Fruit fly (Drosophila melanogaster) whole organism, embryonic: ENCODE results near the gene Gr97a.

Source experiments
- Blimp-1 ChIP-seq: fragments of 200-800 bp; sonication (Bioruptor generic); optimal IDR thresholded peaks from 3 replicates; lab custom pipeline; 2018; ENCODE audit warnings: missing biosample characterization, missing genetic modification characterization, mild to moderate bottlenecking, moderate library complexity, missing genetic modification reagents
- CG10147 ChIP-seq: fragments of 200-800 bp; sonication (Bioruptor generic); optimal IDR thresholded peaks from 2 replicates; lab custom pipeline; 2019; ENCODE audit warnings: missing biosample characterization, mild to moderate bottlenecking, missing genetic modification characterization, moderate library complexity
- CG10267 ChIP-seq: fragments of 200-800 bp; sonication (Bioruptor generic); optimal IDR thresholded peaks from 2 replicates; lab custom pipeline; 2018; ENCODE audit warnings: missing biosample characterization, mild to moderate bottlenecking, missing genetic modification characterization, moderate library complexity
- CG10543 ChIP-seq: fragments of 200-800 bp; sonication (Bioruptor generic); optimal IDR thresholded peaks from 3 replicates; lab custom pipeline; 2017; ENCODE audit warnings: missing biosample characterization, mild to moderate bottlenecking, missing genetic modification characterization, moderate library complexity
- CG11093 ChIP-seq: fragments of 200-800 bp; sonication (Bioruptor generic); IDR thresholded peaks from 3 replicates; pipeline ENCODE4 v1.3.6; 2022; ENCODE audit warnings: missing biosample characterization, missing genetic modification characterization
- CG12104 ChIP-seq: fragments of 200-800 bp; sonication (Bioruptor generic); optimal IDR thresholded peaks from 3 replicates; lab custom pipeline; 2016; ENCODE audit warnings: missing biosample characterization, missing genetic modification characterization
- CG12391 ChIP-seq: fragments of 200-800 bp; sonication (Bioruptor generic); optimal IDR thresholded peaks from 3 replicates; lab custom pipeline; 2018; ENCODE audit warnings: missing biosample characterization, mild to moderate bottlenecking, missing genetic modification characterization, moderate library complexity
- CG13287 ChIP-seq: fragments of 200-800 bp; sonication (Bioruptor generic); IDR thresholded peaks from 2 replicates; pipeline ENCODE4 v1.3.6; 2022; ENCODE audit warnings: missing biosample characterization, missing genetic modification characterization; ENCODE audit not compliant: partially characterized antibody
- CG17829 ChIP-seq: fragments of 200-800 bp; optimal IDR thresholded peaks from 2 replicates; lab custom pipeline; 2019; ENCODE audit warnings: missing biosample characterization, mild to moderate bottlenecking, missing genetic modification characterization, moderate library complexity
- CG18599 ChIP-seq: fragments of 200-800 bp; sonication (Bioruptor generic); optimal IDR thresholded peaks from 3 replicates; lab custom pipeline; 2017; ENCODE audit warnings: missing biosample characterization, missing genetic modification characterization, mild to moderate bottlenecking, moderate library complexity, missing genetic modification reagents
- CG2120 ChIP-seq: fragments of 200-800 bp; sonication (Bioruptor generic); optimal IDR thresholded peaks from 3 replicates; lab custom pipeline; 2016; ENCODE audit warnings: missing biosample characterization, missing genetic modification characterization
- CG2712 ChIP-seq: fragments of 200-800 bp; optimal IDR thresholded peaks from 3 replicates; lab custom pipeline; 2019; ENCODE audit warnings: missing biosample characterization, mild to moderate bottlenecking, missing genetic modification characterization, moderate library complexity
- CG2875 ChIP-seq: fragments of 200-800 bp; sonication (Bioruptor generic); optimal IDR thresholded peaks from 2 replicates; lab custom pipeline; 2017; ENCODE audit warnings: missing biosample characterization, mild to moderate bottlenecking, missing genetic modification characterization, missing genetic modification reagents
- CG33213 ChIP-seq: fragments of 200-800 bp; sonication (Bioruptor generic); optimal IDR thresholded peaks from 3 replicates; lab custom pipeline; 2016; ENCODE audit warnings: missing biosample characterization, missing genetic modification characterization
- CG4360 ChIP-seq: fragments of 200-800 bp; sonication (Bioruptor generic); IDR thresholded peaks from 2 replicates; pipeline ENCODE4 v1.3.6; 2022; ENCODE audit warnings: missing biosample characterization, missing genetic modification characterization
- CG4707 ChIP-seq: fragments of 200-800 bp; sonication (Bioruptor generic); optimal IDR thresholded peaks from 2 replicates; lab custom pipeline; 2018; ENCODE audit warnings: missing biosample characterization, mild to moderate bottlenecking, missing genetic modification characterization, moderate library complexity
- CG6854 ChIP-seq: fragments of 200-800 bp; sonication (Bioruptor generic); optimal IDR thresholded peaks from 3 replicates; lab custom pipeline; 2017; ENCODE audit warnings: missing biosample characterization, mild to moderate bottlenecking, missing genetic modification characterization
- CG7372 ChIP-seq: fragments of 200-800 bp; sonication (Bioruptor generic); IDR thresholded peaks from 2 replicates; pipeline ENCODE4 v1.3.6; 2022; ENCODE audit warnings: missing biosample characterization, missing genetic modification characterization
- CG8281 ChIP-seq: fragments of 200-800 bp; sonication (Bioruptor generic); optimal IDR thresholded peaks from 2 replicates; lab custom pipeline; 2018; ENCODE audit warnings: missing biosample characterization, mild to moderate bottlenecking, missing genetic modification characterization, moderate library complexity
- CG9817 ChIP-seq: fragments of 200-800 bp; sonication (Bioruptor generic); optimal IDR thresholded peaks from 2 replicates; lab custom pipeline; 2018; ENCODE audit warnings: missing biosample characterization, mild to moderate bottlenecking, missing genetic modification characterization, moderate library complexity
- Chrac-16 ChIP-seq: fragments of 200-800 bp; sonication (Bioruptor generic); optimal IDR thresholded peaks from 3 replicates; lab custom pipeline; 2016; ENCODE audit warnings: missing biosample characterization, missing genetic modification characterization
- Dip2 ChIP-seq: fragments of 200-800 bp; sonication (Bioruptor generic); IDR thresholded peaks from 2 replicates; pipeline ENCODE4 v1.3.6; 2022; ENCODE audit warnings: missing biosample characterization, missing genetic modification characterization
- Dref ChIP-seq: fragments of 200-800 bp; sonication (Bioruptor generic); IDR thresholded peaks from 2 replicates; pipeline ENCODE4 v1.3.6; 2022; ENCODE audit warnings: missing biosample characterization, missing genetic modification characterization
- E2f1 ChIP-seq: fragments of 200-800 bp; sonication (Bioruptor generic); IDR thresholded peaks from 2 replicates; pipeline ENCODE4 v1.3.6; 2022; ENCODE audit warnings: missing biosample characterization, missing genetic modification characterization
- E2f2 ChIP-seq: fragments of 200-800 bp; sonication (Bioruptor generic); IDR thresholded peaks from 2 replicates; pipeline ENCODE4 v1.3.6; 2022; ENCODE audit warnings: missing biosample characterization, missing genetic modification characterization
- Eip74EF ChIP-seq, 2 experiments: fragments of 200-800 bp in 1 of 2; fragments of >200 bp in 1 of 2; sonication (Bioruptor generic) in 1 of 2; optimal IDR thresholded peaks; 2 replicates each; lab custom pipeline; 2017 to 2019; ENCODE audit warnings: missing biosample characterization in 2 of 2, missing genetic modification characterization in 2 of 2, mild to moderate bottlenecking in 1 of 2, moderate library complexity in 1 of 2
- Fer3 ChIP-seq: fragments of 200-800 bp; sonication (Bioruptor generic); optimal IDR thresholded peaks from 2 replicates; lab custom pipeline; 2018; ENCODE audit warnings: missing biosample characterization, mild to moderate bottlenecking, missing genetic modification characterization, moderate library complexity
- Gug ChIP-seq: fragments of 200-800 bp; sonication (Bioruptor generic); IDR thresholded peaks from 4 replicates; pipeline ENCODE4 v1.3.6; 2022; ENCODE audit warnings: missing biosample characterization, missing genetic modification characterization
- HHEX ChIP-seq: fragments of 200-800 bp; sonication (Bioruptor generic); optimal IDR thresholded peaks from 3 replicates; lab custom pipeline; 2017; ENCODE audit warnings: missing biosample characterization, mild to moderate bottlenecking, missing genetic modification characterization, missing genetic modification reagents
- Kr ChIP-seq: fragments of 200-800 bp; sonication (Bioruptor generic); optimal IDR thresholded peaks from 2 replicates; lab custom pipeline; 2017; ENCODE audit warnings: missing biosample characterization, mild to moderate bottlenecking, missing genetic modification characterization
- Max ChIP-seq: fragments of 200-800 bp; sonication (Bioruptor generic); optimal IDR thresholded peaks from 2 replicates; lab custom pipeline; 2016; ENCODE audit warnings: missing biosample characterization, mild to moderate bottlenecking, missing genetic modification characterization
- Scr ChIP-seq: fragments of 200-800 bp; sonication (Bioruptor generic); IDR thresholded peaks from 2 replicates; pipeline ENCODE4 v1.3.6; 2022; ENCODE audit warnings: missing biosample characterization, missing genetic modification characterization; ENCODE audit not compliant: partially characterized antibody
- Sin3A ChIP-seq: fragments of >200 bp; optimal IDR thresholded peaks from 2 replicates; lab custom pipeline; 2018
- Spps ChIP-seq: fragments of 200-800 bp; sonication (Bioruptor generic); optimal IDR thresholded peaks from 2 replicates; lab custom pipeline; 2018; ENCODE audit warnings: missing biosample characterization, mild to moderate bottlenecking, missing genetic modification characterization
- Sry-β ChIP-seq: fragments of 200-800 bp; sonication (Bioruptor generic); optimal IDR thresholded peaks from 2 replicates; lab custom pipeline; 2018; ENCODE audit warnings: missing biosample characterization, mild to moderate bottlenecking, missing genetic modification characterization, moderate library complexity
- Taf1 ChIP-seq: fragments of 200-800 bp; sonication (Bioruptor generic); IDR thresholded peaks from 2 replicates; pipeline ENCODE4 v1.3.6; 2022; ENCODE audit warnings: missing biosample characterization, missing genetic modification characterization
- Xrp1 ChIP-seq: fragments of 200-800 bp; sonication (Bioruptor generic); IDR thresholded peaks from 2 replicates; pipeline ENCODE4 v1.3.6; 2022; ENCODE audit warnings: missing biosample characterization, missing genetic modification characterization
- ato ChIP-seq: fragments of 200-800 bp; sonication (Bioruptor generic); IDR thresholded peaks from 2 replicates; pipeline ENCODE4 v1.3.6; 2022; ENCODE audit warnings: missing biosample characterization, missing genetic modification characterization; ENCODE audit not compliant: partially characterized antibody
- bigmax ChIP-seq: fragments of 200-800 bp; sonication (Bioruptor generic); optimal IDR thresholded peaks from 2 replicates; lab custom pipeline; 2018; ENCODE audit warnings: missing biosample characterization, mild to moderate bottlenecking, missing genetic modification characterization
- crc ChIP-seq: fragments of 200-800 bp; sonication (Bioruptor generic); optimal IDR thresholded peaks from 2 replicates; lab custom pipeline; 2016; ENCODE audit warnings: missing biosample characterization, missing genetic modification characterization
- fd96Cb ChIP-seq: fragments of 200-800 bp; sonication (Bioruptor generic); optimal IDR thresholded peaks from 2 replicates; lab custom pipeline; 2018; ENCODE audit warnings: missing biosample characterization, mild to moderate bottlenecking, missing genetic modification characterization, moderate library complexity
- knrl ChIP-seq: fragments of 200-800 bp; sonication (Bioruptor generic); IDR thresholded peaks from 3 replicates; pipeline ENCODE4 v1.3.6; 2022; ENCODE audit warnings: missing biosample characterization, missing genetic modification characterization; ENCODE audit not compliant: partially characterized antibody
- phol ChIP-seq: fragments of 200-800 bp; sonication (Bioruptor generic); optimal IDR thresholded peaks from 3 replicates; lab custom pipeline; 2018; ENCODE audit warnings: missing biosample characterization, mild to moderate bottlenecking, missing genetic modification characterization, moderate library complexity
- pnt ChIP-seq: fragments of 200-800 bp; sonication (Bioruptor generic); optimal IDR thresholded peaks from 3 replicates; lab custom pipeline; 2016; ENCODE audit warnings: missing biosample characterization, missing genetic modification characterization
- ranshi ChIP-seq: fragments of 200-800 bp; sonication (Bioruptor generic); IDR thresholded peaks from 2 replicates; pipeline ENCODE4 v1.3.6; 2022; ENCODE audit warnings: missing biosample characterization, missing genetic modification characterization
- sens ChIP-seq: fragments of 200-800 bp; sonication (Bioruptor generic); peaks from one replicate; lab custom pipeline; 2016; ENCODE audit warnings: missing biosample characterization, missing genetic modification characterization
- tio ChIP-seq: fragments of 200-800 bp; sonication (Bioruptor generic); optimal IDR thresholded peaks from 2 replicates; lab custom pipeline; 2017; ENCODE audit warnings: missing biosample characterization, missing genetic modification characterization, inconsistent platforms
- trh ChIP-seq: fragments of 200-800 bp; sonication (Bioruptor generic); optimal IDR thresholded peaks from 2 replicates; lab custom pipeline; 2016; ENCODE audit warnings: missing biosample characterization, missing genetic modification characterization
- wek ChIP-seq: fragments of 200-800 bp; sonication (Bioruptor generic); optimal IDR thresholded peaks from 3 replicates; lab custom pipeline; 2018; ENCODE audit warnings: missing biosample characterization, mild to moderate bottlenecking, missing genetic modification characterization, moderate library complexity
- zen2 ChIP-seq: fragments of 200-800 bp; sonication (Bioruptor generic); IDR thresholded peaks from 3 replicates; pipeline ENCODE4 v1.3.6; 2022; ENCODE audit warnings: missing biosample characterization, missing genetic modification characterization; ENCODE audit not compliant: partially characterized antibody

Gr97a gene

DNA sequence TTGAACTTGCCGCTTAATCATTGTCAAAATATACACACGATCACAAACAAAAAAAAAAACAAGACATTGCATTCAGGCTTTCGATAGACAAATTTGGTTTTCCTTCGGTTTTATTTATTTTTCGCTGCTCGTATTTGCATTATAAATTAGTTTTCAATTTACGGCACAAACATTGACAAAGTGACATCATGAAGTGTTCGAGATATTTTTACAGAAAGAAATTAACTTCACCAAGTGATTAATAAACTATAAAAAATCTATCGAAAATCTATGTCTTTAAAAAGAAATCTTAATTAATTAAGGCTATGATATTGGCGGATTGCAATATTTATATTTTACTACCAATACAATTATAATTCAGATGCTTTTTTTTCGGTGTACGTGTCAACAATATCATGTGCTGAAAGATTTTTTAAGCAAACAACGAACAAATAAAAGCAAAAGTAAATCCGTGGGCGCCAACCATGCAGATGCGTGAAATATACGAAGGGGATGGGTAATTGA lies 42.4 kb downstream of the Gr97a start (continued):
- peak; percentile 70 for TF ChIP-seq CG2875 (GFP tag; lab: Kevin White, UChicago)
- no peak for TF ChIP-seq trh (GFP tag; lab: Kevin White, UChicago)
- TF ChIP-seq CG10543 (GFP tag; lab: Kevin White, UChicago) = peak; percentile 38
- TF ChIP-seq sens (GFP tag; lab: Kevin White, UChicago) = peak; percentile 85
- no peak for TF ChIP-seq Dref (GFP tag; lab: Robert Waterston, UW)
- peak; percentile 8; the same call in 1 of the 2 replicates for TF ChIP-seq E2f2 (GFP tag; lab: Robert Waterston, UW)
- TF ChIP-seq Chrac-16 = no peak
- TF ChIP-seq pnt = peak; percentile 26
- peak; percentile 4 for TF ChIP-seq CG2120 (GFP tag; lab: Kevin White, UChicago)
- TF ChIP-seq CG33213 = no peak
- no peak for TF ChIP-seq Sin3A
- TF ChIP-seq Eip74EF (GFP tag; optimal IDR thresholded peaks at IDR 0.05; lab: Kevin White, UChicago) = peak in 1 of 2 experiments; percentile 82
- TF ChIP-seq ranshi = no peak
- no peak for TF ChIP-seq crc (GFP tag; lab: Kevin White, UChicago)
- TF ChIP-seq Fer3 = peak; percentile 53
- no peak; the same call in 1 of the 2 replicates for TF ChIP-seq CG7372 (GFP tag; lab: Robert Waterston, UW)
- peak; percentile 26 for TF ChIP-seq Max (GFP tag; lab: Kevin White, UChicago)
- peak; percentile 3 for TF ChIP-seq Sry-β (GFP tag; lab: Kevin White, UChicago)
- TF ChIP-seq CG18599 (GFP tag; lab: Kevin White, UChicago) = peak; percentile 27
- peak; percentile 47 for TF ChIP-seq CG10267 (tag; lab: Kevin White, UChicago)
- TF ChIP-seq CG12391 (tag; lab: Kevin White, UChicago) = peak; percentile 32
- TF ChIP-seq wek = peak; percentile 45
- TF ChIP-seq Spps (tag; lab: Kevin White, UChicago) = no peak
- peak; percentile 56 for TF ChIP-seq CG8281 (tag; lab: Kevin White, UChicago)
- peak; percentile 37 for TF ChIP-seq CG12104
- TF ChIP-seq CG4707 (GFP tag; lab: Kevin White, UChicago) = no peak
- TF ChIP-seq Xrp1 (GFP tag; lab: Robert Waterston, UW) = no peak
- no peak for TF ChIP-seq Scr (GFP tag; lab: Robert Waterston, UW)
- TF ChIP-seq fd96Cb (tag; lab: Kevin White, UChicago) = peak; percentile 60
- peak; percentile 45 for TF ChIP-seq CG10147 (GFP tag; lab: Kevin White, UChicago)
- TF ChIP-seq bigmax (GFP tag; lab: Kevin White, UChicago) = peak; percentile 15
- TF ChIP-seq CG9817 (tag; lab: Kevin White, UChicago) = peak; percentile 27
- no peak for TF ChIP-seq E2f1
- TF ChIP-seq ato (GFP tag; lab: Robert Waterston, UW) = no peak
- no peak for TF ChIP-seq Taf1 (GFP tag; lab: Robert Waterston, UW)
- no peak for TF ChIP-seq zen2 (GFP tag; lab: Robert Waterston, UW)
- no peak for TF ChIP-seq knrl (GFP tag; lab: Robert Waterston, UW)
- TF ChIP-seq Gug (GFP tag; lab: Robert Waterston, UW) = no peak
- TF ChIP-seq CG17829 (tag; lab: Kevin White, UChicago) = peak; percentile 39
- peak; percentile 69 for TF ChIP-seq HHEX
- TF ChIP-seq tio (GFP tag; lab: Kevin White, UChicago) = peak; percentile 10
- TF ChIP-seq CG6854 (GFP tag; lab: Kevin White, UChicago) = peak; percentile 56
- no peak for TF ChIP-seq Kr (GFP tag; lab: Kevin White, UChicago)
- peak; percentile 40 for TF ChIP-seq CG2712 (tag; lab: Kevin White, UChicago)
- TF ChIP-seq phol (tag; lab: Kevin White, UChicago) = peak; percentile 53
- TF ChIP-seq Dip2 (GFP tag; lab: Robert Waterston, UW) = no peak
- TF ChIP-seq CG4360 (GFP tag; lab: Robert Waterston, UW) = no peak
- TF ChIP-seq Blimp-1 = peak; percentile 70
- TF ChIP-seq CG13287 (GFP tag; lab: Robert Waterston, UW) = no peak
- 0 out of 3 replicates have a peak, but pooled peaks have one; percentile 11 for TF ChIP-seq CG11093
